Worm (Caenorhabditis elegans) whole organism, young adult: ENCODE measurements around the gene acs-11.
A peak's percentile ranks its signal among the peaks of the same experiment; 100 is the strongest.

Experiments used
- B0336.3 ChIP-seq: fragments of 200-800 bp; sonication (Bioruptor generic); IDR thresholded peaks from 2 replicates; pipeline ENCODE4 v1.3.6; 2022; ENCODE audit warnings: missing genetic modification characterization, missing compliant biosample characterization
- C06A6.2 ChIP-seq: fragments of 200-800 bp; sonication (Bioruptor generic); conservative IDR thresholded peaks from 2 replicates; pipeline ENCODE4 v1.3.6; 2022; ENCODE audit warnings: missing genetic modification characterization, missing compliant biosample characterization
- C17E4.6 ChIP-seq: fragments of 200-800 bp; sonication (Bioruptor generic); IDR thresholded peaks from 2 replicates; pipeline ENCODE4 v1.3.6; 2022; ENCODE audit warnings: missing genetic modification reagents, missing genetic modification characterization, missing compliant biosample characterization
- F55B11.4 ChIP-seq: sonication (generic microtip); optimal IDR thresholded peaks from 2 replicates; lab custom pipeline; 2016; ENCODE audit warnings: missing compliant biosample characterization, missing genetic modification characterization, borderline replicate concordance; ENCODE audit not compliant: insufficient read depth
- K12H6.12 ChIP-seq: fragments of 200-800 bp; sonication (Bioruptor generic); optimal IDR thresholded peaks from 2 replicates; lab custom pipeline; 2018; ENCODE audit warnings: mild to moderate bottlenecking, missing genetic modification characterization, missing compliant biosample characterization
- Y53G8AR.9 ChIP-seq: fragments of 200-800 bp; sonication (Bioruptor generic); conservative IDR thresholded peaks from 2 replicates; pipeline ENCODE4 v1.3.6; 2022; ENCODE audit warnings: missing genetic modification reagents, missing genetic modification characterization, missing compliant biosample characterization
- Y79H2A.3 ChIP-seq: fragments of 200-800 bp; sonication (Bioruptor generic); conservative IDR thresholded peaks from 2 replicates; pipeline ENCODE4 v1.3.6; 2022; ENCODE audit warnings: missing genetic modification reagents, missing genetic modification characterization, missing compliant biosample characterization
- ZK185.1 ChIP-seq: sonication (generic microtip); optimal IDR thresholded peaks from 2 replicates; lab custom pipeline; 2016; ENCODE audit warnings: mild to moderate bottlenecking, missing genetic modification characterization, missing compliant biosample characterization; ENCODE audit not compliant: poor library complexity, severe bottlenecking
- akir-1 ChIP-seq: fragments of 200-800 bp; sonication (Bioruptor generic); optimal IDR thresholded peaks from 2 replicates; lab custom pipeline; 2018; ENCODE audit warnings: mild to moderate bottlenecking, missing genetic modification characterization, moderate library complexity, missing compliant biosample characterization
- attf-5 ChIP-seq: fragments of 200-800 bp; sonication (Bioruptor generic); optimal IDR thresholded peaks from 2 replicates; lab custom pipeline; 2018; ENCODE audit warnings: mild to moderate bottlenecking, missing genetic modification characterization, missing compliant biosample characterization
- bed-2 ChIP-seq: fragments of 200-800 bp; sonication (Bioruptor generic); IDR thresholded peaks from 2 replicates; pipeline ENCODE4 v1.3.6; 2022; ENCODE audit warnings: missing genetic modification reagents, missing genetic modification characterization, missing compliant biosample characterization
- cebp-1 ChIP-seq, 2 experiments: fragments of 200-800 bp in 1 of 2; sonication (Bioruptor generic) in 1 of 2; sonication (generic microtip) in 1 of 2; IDR thresholded peaks in 1 of 2; optimal IDR thresholded peaks in 1 of 2; 2 replicates each; pipeline versions ENCODE4 v1.3.6 to Lab custom; 2017 to 2022; ENCODE audit warnings: missing compliant biosample characterization in 2 of 2, missing genetic modification characterization in 2 of 2, mild to moderate bottlenecking in 1 of 2, missing genetic modification reagents in 1 of 2, moderate library complexity in 1 of 2
- cebp-2 ChIP-seq: fragments of 200-800 bp; sonication (Bioruptor generic); IDR thresholded peaks from 2 replicates; pipeline ENCODE4 v1.3.6; 2022; ENCODE audit warnings: missing genetic modification characterization, missing compliant biosample characterization
- ceh-27 ChIP-seq: fragments of 200-800 bp; sonication (Bioruptor generic); optimal IDR thresholded peaks from 2 replicates; lab custom pipeline; 2018; ENCODE audit warnings: mild to moderate bottlenecking, missing genetic modification characterization, moderate library complexity, missing compliant biosample characterization
- ceh-91 ChIP-seq: fragments of 200-800 bp; sonication (Bioruptor generic); IDR thresholded peaks from 2 replicates; pipeline ENCODE4 v1.3.6; 2022; ENCODE audit warnings: missing genetic modification reagents, missing genetic modification characterization, missing compliant biosample characterization
- dpff-1 ChIP-seq: sonication (generic microtip); optimal IDR thresholded peaks from 2 replicates; lab custom pipeline; 2017; ENCODE audit warnings: mild to moderate bottlenecking, missing genetic modification characterization, missing compliant biosample characterization
- egrh-3 ChIP-seq: fragments of 200-800 bp; sonication (Bioruptor generic); IDR thresholded peaks from 2 replicates; pipeline ENCODE4 v1.3.6; 2022; ENCODE audit warnings: missing genetic modification reagents, missing genetic modification characterization, missing compliant biosample characterization
- fkh-3 ChIP-seq: sonication (generic microtip); optimal IDR thresholded peaks from 2 replicates; lab custom pipeline; 2016; ENCODE audit warnings: mild to moderate bottlenecking, missing genetic modification characterization, missing compliant biosample characterization
- hlh-26 ChIP-seq: fragments of 200-800 bp; sonication (Bioruptor generic); conservative IDR thresholded peaks from 2 replicates; pipeline ENCODE4 v1.3.6; 2022; ENCODE audit warnings: missing genetic modification reagents, missing genetic modification characterization, missing compliant biosample characterization
- hsf-1 ChIP-seq: fragments of 200-800 bp; sonication (Bioruptor generic); IDR thresholded peaks from 2 replicates; pipeline ENCODE4 v1.3.6; 2022; ENCODE audit warnings: missing genetic modification reagents, missing genetic modification characterization, missing compliant biosample characterization
- lin-26 ChIP-seq: fragments of 200-800 bp; sonication (Bioruptor generic); IDR thresholded peaks from 2 replicates; pipeline ENCODE4 v1.3.6; 2022; ENCODE audit warnings: missing genetic modification reagents, missing genetic modification characterization, missing compliant biosample characterization
- lin-40 ChIP-seq: sonication (generic microtip); optimal IDR thresholded peaks from 2 replicates; lab custom pipeline; 2016; ENCODE audit warnings: missing genetic modification characterization, mild to moderate bottlenecking, missing compliant biosample characterization, missing genotype, missing genetic modification reagents
- lin-54 ChIP-seq: fragments of 200-800 bp; sonication (Bioruptor generic); optimal IDR thresholded peaks from 2 replicates; lab custom pipeline; 2018; ENCODE audit warnings: mild to moderate bottlenecking, missing genetic modification characterization, missing compliant biosample characterization
- lir-1 ChIP-seq: fragments of 200-800 bp; sonication (Bioruptor generic); conservative IDR thresholded peaks from 2 replicates; pipeline ENCODE4 v1.3.6; 2022; ENCODE audit warnings: missing genetic modification reagents, missing genetic modification characterization, missing compliant biosample characterization
- lsl-1 ChIP-seq: fragments of 200-800 bp; sonication (Bioruptor generic); optimal IDR thresholded peaks from 2 replicates; lab custom pipeline; 2018; ENCODE audit warnings: mild to moderate bottlenecking, missing genetic modification characterization, moderate library complexity, missing compliant biosample characterization
- madf-8 ChIP-seq: fragments of 200-800 bp; sonication (Bioruptor generic); conservative IDR thresholded peaks from 2 replicates; pipeline ENCODE4 v1.3.6; 2022; ENCODE audit warnings: missing genetic modification reagents, missing genetic modification characterization, missing compliant biosample characterization
- nfya-1 ChIP-seq: sonication (generic microtip); optimal IDR thresholded peaks from 2 replicates; lab custom pipeline; 2017; ENCODE audit warnings: antibody characterized with exemption, missing compliant biosample characterization, missing genetic modification characterization, borderline replicate concordance; ENCODE audit not compliant: insufficient read depth
- nhr-27 ChIP-seq: fragments of 200-800 bp; sonication (Bioruptor generic); optimal IDR thresholded peaks from 2 replicates; lab custom pipeline; 2018; ENCODE audit warnings: mild to moderate bottlenecking, missing genetic modification characterization, moderate library complexity, missing compliant biosample characterization
- nhr-80 ChIP-seq: sonication (generic microtip); optimal IDR thresholded peaks from 2 replicates; lab custom pipeline; 2016; ENCODE audit warnings: missing genetic modification characterization, missing compliant biosample characterization
- nhr-90 ChIP-seq: sonication (generic microtip); optimal IDR thresholded peaks from 2 replicates; lab custom pipeline; 2016; ENCODE audit warnings: missing genotype, mild to moderate bottlenecking, missing genetic modification characterization, missing compliant biosample characterization
- pha-4 ChIP-seq: fragments of 150-350 bp; sonication (generic microtip); optimal IDR thresholded peaks from 2 replicates; lab custom pipeline; 2014; ENCODE audit warnings: missing biosample characterization, missing genetic modification reagents, missing genetic modification characterization
- repo-1 ChIP-seq: sonication (generic microtip); optimal IDR thresholded peaks from 2 replicates; lab custom pipeline; 2017; ENCODE audit warnings: mild to moderate bottlenecking, missing genetic modification characterization, missing compliant biosample characterization
- snpc-4 ChIP-seq, 5 experiments: fragments of 150-350 bp in 1 of 5; sonication (generic microtip) in 4 of 5; optimal IDR thresholded peaks; 2 replicates each; lab custom pipeline; 2014 to 2018; ENCODE audit warnings: missing genetic modification characterization in 5 of 5, missing biosample characterization in 3 of 5, antibody characterized with exemption in 2 of 5, mild to moderate bottlenecking in 2 of 5, missing compliant biosample characterization in 2 of 5, missing genotype in 2 of 5, moderate library complexity in 2 of 5, missing genetic modification reagents in 1 of 5
- somi-1 ChIP-seq: fragments of 200-800 bp; sonication (Bioruptor generic); optimal IDR thresholded peaks from 2 replicates; lab custom pipeline; 2018; ENCODE audit warnings: mild to moderate bottlenecking, missing genetic modification characterization, missing compliant biosample characterization
- tbp1 ChIP-seq: fragments of 200-800 bp; sonication (Bioruptor generic); optimal IDR thresholded peaks from 2 replicates; lab custom pipeline; 2018; ENCODE audit warnings: mild to moderate bottlenecking, missing genetic modification characterization, missing compliant biosample characterization
- tlf-1 ChIP-seq: fragments of 200-800 bp; sonication (Bioruptor generic); optimal IDR thresholded peaks from 2 replicates; lab custom pipeline; 2018; ENCODE audit warnings: mild to moderate bottlenecking, missing genetic modification characterization, missing compliant biosample characterization
- unc-62 ChIP-seq: fragments of 150-350 bp; optimal IDR thresholded peaks from 2 replicates; lab custom pipeline; 2014; ENCODE audit warnings: missing biosample characterization, missing genetic modification reagents, missing genetic modification characterization
- ztf-18 ChIP-seq: sonication (generic microtip); optimal IDR thresholded peaks from 2 replicates; lab custom pipeline; 2016; ENCODE audit warnings: missing genotype, mild to moderate bottlenecking, missing genetic modification characterization, missing compliant biosample characterization
- ztf-26 ChIP-seq: sonication (generic microtip); optimal IDR thresholded peaks from 2 replicates; lab custom pipeline; 2017; ENCODE audit warnings: missing genetic modification characterization, missing compliant biosample characterization

acs-11 gene

ce11 chrII:4739984-4740462, 1.9 kb upstream of the acs-11 start, which contains the start of gene eas-1 (continued):
- TF ChIP-seq Y53G8AR.9 (GFP tag; lab: Robert Waterston, UW), result no peak
- no peak for TF ChIP-seq C06A6.2 (GFP tag; lab: Robert Waterston, UW)
- TF ChIP-seq dpff-1 (tag; lab: Kevin White, UChicago), result no peak
- TF ChIP-seq ztf-18, result peak; percentile 27
- peak; percentile 76 for TF ChIP-seq attf-5 (GFP tag; lab: Kevin White, UChicago)
- TF ChIP-seq fkh-3 (tag; lab: Kevin White, UChicago), result no peak
- TF ChIP-seq madf-8 (GFP tag; lab: Robert Waterston, UW), result peak; percentile 45
- TF ChIP-seq lsl-1, result peak; percentile 63
- peak; percentile 27 for TF ChIP-seq nhr-80 (tag; lab: Kevin White, UChicago)
- TF ChIP-seq B0336.3 (GFP tag; lab: Robert Waterston, UW), result no peak
- no peak for TF ChIP-seq nhr-27 (tag; lab: Kevin White, UChicago)
- TF ChIP-seq pha-4, result no peak
- TF ChIP-seq F55B11.4 (tag; lab: Kevin White, UChicago), result no peak
- no peak for TF ChIP-seq egrh-3 (GFP tag; lab: Robert Waterston, UW)
- TF ChIP-seq snpc-4 (GFP tag; optimal IDR thresholded peaks at IDR 0.05; lab: Kevin White, UChicago), result no peak
- peak in 2 of 4 experiments; percentile 18 to 22 for TF ChIP-seq snpc-4 (tag; optimal IDR thresholded peaks at IDR 0.05; lab: Kevin White, UChicago)

- TF ChIP-seq Y53G8AR.9 (GFP tag; lab: Robert Waterston, UW) (0 out of 2 replicates have a peak, but pooled peaks have one; percentile 45), Y79H2A.3 (no peak), tbp1 (peak; percentile 28), bed-2 (GFP tag; lab: Robert Waterston, UW) (no peak), C17E4.6 (GFP tag; lab: Robert Waterston, UW) (no peak), hsf-1 (GFP tag; lab: Robert Waterston, UW) (no peak), ztf-18 (no peak), cebp-2 (GFP tag; lab: Robert Waterston, UW) (no peak), hlh-26 (GFP tag; lab: Robert Waterston, UW) (no peak), nhr-90 (no peak), K12H6.12 (tag; lab: Kevin White, UChicago) (no peak), cebp-1 (GFP tag; IDR thresholded peaks at IDR 0.05; lab: Robert Waterston, UW) (no peak), cebp-1 (tag; optimal IDR thresholded peaks at IDR 0.05; lab: Kevin White, UChicago) (peak; percentile 31), ztf-26 (tag; lab: Kevin White, UChicago) (peak; percentile 76), lin-40 (tag; lab: Kevin White, UChicago) (peak; percentile 43), F55B11.4 (tag; lab: Kevin White, UChicago) (no peak), lin-54 (GFP tag; lab: Kevin White, UChicago) (peak; percentile 13)
Measured at ce11 chrII:4745281-4745680, 3.3 kb downstream of the acs-11 start.

- TF ChIP-seq ZK185.1, result no peak
- no peak for TF ChIP-seq lin-26 (GFP tag; lab: Robert Waterston, UW)
- TF ChIP-seq akir-1, result no peak
Measured at ce11 chrII:4747063-4747462, 5.1 kb downstream of the acs-11 start.

ce11 chrII:4747697-4748096, 5.8 kb downstream of the acs-11 start:
- TF ChIP-seq cebp-1 (GFP tag; IDR thresholded peaks at IDR 0.05; lab: Robert Waterston, UW) (no peak), cebp-1 (tag; optimal IDR thresholded peaks at IDR 0.05; lab: Kevin White, UChicago) (no peak), lir-1 (GFP tag; lab: Robert Waterston, UW) (no peak), ceh-91 (GFP tag; lab: Robert Waterston, UW) (no peak), unc-62 (GFP tag; lab: Kevin White, UChicago) (no peak), nhr-90 (no peak), ceh-27 (no peak), lin-40 (tag; lab: Kevin White, UChicago) (no peak), repo-1 (tag; lab: Kevin White, UChicago) (no peak), tlf-1 (GFP tag; lab: Kevin White, UChicago) (no peak), somi-1 (GFP tag; lab: Kevin White, UChicago) (no peak), nfya-1 (tag; lab: Kevin White, UChicago) (no peak)
